Fruit fly (Drosophila melanogaster) whole organism, wandering third instar larva: ENCODE data around the gene Ten-a.

Source experiments
- Hr78 ChIP-seq: fragments of >200 bp; optimal IDR thresholded peaks from 2 replicates; lab custom pipeline; 2017; ENCODE audit warnings: missing biosample characterization, missing genetic modification characterization
- Hr83 ChIP-seq: fragments of 200-300 bp; sonication (Bioruptor generic); optimal IDR thresholded peaks from 2 replicates; lab custom pipeline; 2016; ENCODE audit warnings: missing biosample characterization, mild to moderate bottlenecking, missing genetic modification characterization, moderate library complexity; ENCODE audit not compliant: poor library complexity, severe bottlenecking
- OdsH ChIP-seq: fragments of 200-800 bp; sonication (Bioruptor generic); optimal IDR thresholded peaks from 2 replicates; lab custom pipeline; 2016; ENCODE audit warnings: missing biosample characterization, mild to moderate bottlenecking, missing genetic modification characterization
- br ChIP-seq: fragments of 200-800 bp; sonication (Bioruptor generic); optimal IDR thresholded peaks from 2 replicates; lab custom pipeline; 2016; ENCODE audit warnings: missing biosample characterization, missing genetic modification characterization
- foxo ChIP-seq, 2 experiments: fragments of 200-800 bp; sonication (Bioruptor generic); optimal IDR thresholded peaks; 2 replicates in 1 of 2; 3 replicates in 1 of 2; lab custom pipeline; 2016 to 2017; ENCODE audit warnings: missing biosample characterization in 2 of 2, missing genetic modification characterization in 2 of 2
- pan ChIP-seq: fragments of >200 bp; optimal IDR thresholded peaks from 2 replicates; lab custom pipeline; 2017
- psq ChIP-seq: fragments of 200-800 bp; sonication (Bioruptor generic); optimal IDR thresholded peaks from 3 replicates; lab custom pipeline; 2017; ENCODE audit warnings: missing biosample characterization, mild to moderate bottlenecking, missing genetic modification characterization, moderate library complexity
- rgr ChIP-seq: fragments of 200-800 bp; sonication (Bioruptor generic); optimal IDR thresholded peaks from 3 replicates; lab custom pipeline; 2016; ENCODE audit warnings: missing biosample characterization, mild to moderate bottlenecking, missing genetic modification characterization
- usp ChIP-seq: fragments of >200 bp; optimal IDR thresholded peaks from 2 replicates; lab custom pipeline; 2017; ENCODE audit warnings: missing biosample characterization, missing genetic modification characterization
- woc ChIP-seq: sonication (Bioruptor generic); optimal IDR thresholded peaks from 2 replicates; lab custom pipeline; 2016; ENCODE audit warnings: missing biosample characterization, mild to moderate bottlenecking, missing genetic modification characterization

DNA sequence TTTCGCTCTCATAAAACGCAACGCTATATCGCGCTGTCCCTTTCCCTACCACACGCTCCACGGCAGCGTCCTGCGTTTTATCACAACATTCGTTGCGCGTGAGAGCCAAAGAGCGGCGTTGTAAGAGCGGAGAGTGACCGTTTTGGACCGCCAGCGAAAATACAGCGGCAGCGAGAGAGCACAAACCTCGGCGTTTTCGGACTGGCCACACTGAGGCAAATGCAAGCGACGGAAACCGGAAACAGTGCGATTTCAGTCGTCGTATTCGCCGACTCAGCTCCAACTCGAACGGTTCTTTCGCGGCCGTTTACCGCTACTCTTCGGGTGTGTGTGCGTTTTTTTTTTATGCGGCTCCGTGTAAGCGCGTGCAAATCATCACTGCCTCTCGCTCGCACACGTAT lies 160.1 kb downstream of the Ten-a start:
- peak; percentile 36 for TF ChIP-seq Hr83 (GFP tag; lab: Kevin White, UChicago)
- TF ChIP-seq woc (GFP tag; lab: Kevin White, UChicago) = no peak
- TF ChIP-seq pan (lab: Kevin White, UChicago) = no peak
- TF ChIP-seq OdsH (GFP tag; lab: Kevin White, UChicago) = peak; percentile 57
- no peak for TF ChIP-seq Hr78
- TF ChIP-seq rgr = peak; percentile 69
- peak; percentile 58 for TF ChIP-seq br
- no peak for TF ChIP-seq usp (GFP tag; lab: Kevin White, UChicago)
- TF ChIP-seq foxo (GFP tag; optimal IDR thresholded peaks at IDR 0.05; lab: Kevin White, UChicago) = peak in 1 of 2 experiments; percentile 36
- TF ChIP-seq psq (GFP tag; lab: Kevin White, UChicago) = peak; percentile 47
